Worm (Caenorhabditis elegans) whole organism, young adult: ENCODE data around the gene F49E10.4.

ENCODE experiments used
- B0019.2 ChIP-seq: fragments of 200-800 bp; sonication (Bioruptor generic); conservative IDR thresholded peaks from 2 replicates; pipeline ENCODE4 v1.3.6; 2022; ENCODE audit warnings: missing genetic modification reagents, missing genetic modification characterization, missing compliant biosample characterization
- F23B12.7 ChIP-seq: sonication (generic microtip); optimal IDR thresholded peaks from 2 replicates; lab custom pipeline; 2017; ENCODE audit warnings: missing genetic modification characterization, mild to moderate bottlenecking, missing compliant biosample characterization, antibody characterized with exemption, moderate library complexity; ENCODE audit not compliant: insufficient read depth
- F39B2.1 ChIP-seq: fragments of 200-800 bp; sonication (Bioruptor generic); IDR thresholded peaks from 2 replicates; pipeline ENCODE4 v1.3.6; 2022; ENCODE audit warnings: missing genetic modification reagents, missing genetic modification characterization, missing compliant biosample characterization
- F57C9.4 ChIP-seq: sonication (generic microtip); optimal IDR thresholded peaks from 2 replicates; lab custom pipeline; 2017; ENCODE audit warnings: mild to moderate bottlenecking, missing genetic modification characterization, missing compliant biosample characterization
- K11D2.4 ChIP-seq: fragments of 200-800 bp; sonication (Bioruptor generic); IDR thresholded peaks from 2 replicates; pipeline ENCODE4 v1.3.6; 2022; ENCODE audit warnings: missing genetic modification reagents, missing genetic modification characterization, missing compliant biosample characterization
- Y53G8AR.9 ChIP-seq: fragments of 200-800 bp; sonication (Bioruptor generic); conservative IDR thresholded peaks from 2 replicates; pipeline ENCODE4 v1.3.6; 2022; ENCODE audit warnings: missing genetic modification reagents, missing genetic modification characterization, missing compliant biosample characterization
- aptf-2 ChIP-seq: fragments of 200-800 bp; sonication (Bioruptor generic); conservative IDR thresholded peaks from 2 replicates; pipeline ENCODE4 v1.3.6; 2022; ENCODE audit warnings: missing genetic modification reagents, missing genetic modification characterization, missing compliant biosample characterization
- aptf-3 ChIP-seq: fragments of 200-800 bp; sonication (Bioruptor generic); IDR thresholded peaks from 2 replicates; pipeline ENCODE4 v1.3.6; 2022; ENCODE audit warnings: missing genetic modification characterization, missing compliant biosample characterization
- atf-7 ChIP-seq: sonication (generic microtip); optimal IDR thresholded peaks from 2 replicates; lab custom pipeline; 2017; ENCODE audit warnings: mild to moderate bottlenecking, missing genetic modification characterization, missing compliant biosample characterization
- athp-1 ChIP-seq: sonication (generic microtip); optimal IDR thresholded peaks from 2 replicates; lab custom pipeline; 2017; ENCODE audit warnings: mild to moderate bottlenecking, missing genetic modification characterization, missing compliant biosample characterization
- attf-5 ChIP-seq: fragments of 200-800 bp; sonication (Bioruptor generic); optimal IDR thresholded peaks from 2 replicates; lab custom pipeline; 2018; ENCODE audit warnings: mild to moderate bottlenecking, missing genetic modification characterization, missing compliant biosample characterization
- attf-6 ChIP-seq: fragments of 200-800 bp; sonication (Bioruptor generic); IDR thresholded peaks from 2 replicates; pipeline ENCODE4 v1.3.6; 2022; ENCODE audit warnings: missing genetic modification reagents, missing genetic modification characterization, missing compliant biosample characterization
- bed-1 ChIP-seq: fragments of 200-800 bp; sonication (Bioruptor generic); IDR thresholded peaks from 2 replicates; pipeline ENCODE4 v1.3.6; 2022; ENCODE audit warnings: missing genetic modification reagents, missing genetic modification characterization, missing compliant biosample characterization
- bed-2 ChIP-seq: fragments of 200-800 bp; sonication (Bioruptor generic); IDR thresholded peaks from 2 replicates; pipeline ENCODE4 v1.3.6; 2022; ENCODE audit warnings: missing genetic modification reagents, missing genetic modification characterization, missing compliant biosample characterization
- cebp-1 ChIP-seq, 2 experiments: fragments of 200-800 bp in 1 of 2; sonication (Bioruptor generic) in 1 of 2; sonication (generic microtip) in 1 of 2; IDR thresholded peaks in 1 of 2; optimal IDR thresholded peaks in 1 of 2; 2 replicates each; pipeline versions ENCODE4 v1.3.6 to Lab custom; 2017 to 2022; ENCODE audit warnings: missing compliant biosample characterization in 2 of 2, missing genetic modification characterization in 2 of 2, mild to moderate bottlenecking in 1 of 2, missing genetic modification reagents in 1 of 2, moderate library complexity in 1 of 2
- cebp-2 ChIP-seq: fragments of 200-800 bp; sonication (Bioruptor generic); IDR thresholded peaks from 2 replicates; pipeline ENCODE4 v1.3.6; 2022; ENCODE audit warnings: missing genetic modification characterization, missing compliant biosample characterization
- ceh-40 ChIP-seq: fragments of 200-800 bp; sonication (Bioruptor generic); IDR thresholded peaks from 2 replicates; pipeline ENCODE4 v1.3.6; 2022; ENCODE audit warnings: missing genetic modification characterization, missing compliant biosample characterization
- ceh-91 ChIP-seq: fragments of 200-800 bp; sonication (Bioruptor generic); IDR thresholded peaks from 2 replicates; pipeline ENCODE4 v1.3.6; 2022; ENCODE audit warnings: missing genetic modification reagents, missing genetic modification characterization, missing compliant biosample characterization
- ekl-4 ChIP-seq: fragments of 200-800 bp; sonication (Bioruptor generic); IDR thresholded peaks from 2 replicates; pipeline ENCODE4 v1.3.6; 2022; ENCODE audit warnings: missing genetic modification reagents, missing genetic modification characterization, missing compliant biosample characterization
- him-1 ChIP-seq: sonication (generic microtip); optimal IDR thresholded peaks from 2 replicates; lab custom pipeline; 2016; ENCODE audit warnings: missing genotype, missing genetic modification reagents, missing genetic modification characterization, missing compliant biosample characterization
- hlh-12 ChIP-seq: sonication (generic microtip); optimal IDR thresholded peaks from 2 replicates; lab custom pipeline; 2016; ENCODE audit warnings: missing genetic modification characterization, missing compliant biosample characterization
- hmg-1.2 ChIP-seq: fragments of 200-800 bp; sonication (Bioruptor generic); IDR thresholded peaks from 2 replicates; pipeline ENCODE4 v1.3.6; 2022; ENCODE audit warnings: missing genetic modification reagents, missing genetic modification characterization, missing compliant biosample characterization
- let-526 ChIP-seq: fragments of 200-800 bp; sonication (Bioruptor generic); IDR thresholded peaks from 2 replicates; pipeline ENCODE4 v1.3.6; 2022; ENCODE audit warnings: missing genetic modification reagents, missing genetic modification characterization, missing compliant biosample characterization
- lin-40 ChIP-seq: sonication (generic microtip); optimal IDR thresholded peaks from 2 replicates; lab custom pipeline; 2016; ENCODE audit warnings: missing genetic modification characterization, mild to moderate bottlenecking, missing compliant biosample characterization, missing genotype, missing genetic modification reagents
- lsl-1 ChIP-seq: fragments of 200-800 bp; sonication (Bioruptor generic); optimal IDR thresholded peaks from 2 replicates; lab custom pipeline; 2018; ENCODE audit warnings: mild to moderate bottlenecking, missing genetic modification characterization, moderate library complexity, missing compliant biosample characterization
- madf-10 ChIP-seq: sonication (generic microtip); optimal IDR thresholded peaks from 2 replicates; lab custom pipeline; 2016; ENCODE audit warnings: mild to moderate bottlenecking, missing genetic modification characterization, missing compliant biosample characterization
- madf-3 ChIP-seq: fragments of 200-800 bp; sonication (Bioruptor generic); IDR thresholded peaks from 2 replicates; pipeline ENCODE4 v1.3.6; 2022; ENCODE audit warnings: missing genetic modification reagents, missing genetic modification characterization, missing compliant biosample characterization
- madf-6 ChIP-seq: fragments of 200-800 bp; sonication (Bioruptor generic); IDR thresholded peaks from 2 replicates; pipeline ENCODE4 v1.3.6; 2022; ENCODE audit warnings: missing genetic modification reagents, missing genetic modification characterization, missing compliant biosample characterization
- mel-28 ChIP-seq: sonication (generic microtip); optimal IDR thresholded peaks from 2 replicates; lab custom pipeline; 2016; ENCODE audit warnings: borderline replicate concordance, mild to moderate bottlenecking, missing genetic modification characterization, missing compliant biosample characterization
- nfya-2 ChIP-seq: fragments of 200-800 bp; sonication (Bioruptor generic); IDR thresholded peaks from 2 replicates; pipeline ENCODE4 v1.3.6; 2022; ENCODE audit warnings: missing genetic modification reagents, missing genetic modification characterization, missing compliant biosample characterization
- nfyb-1 ChIP-seq: fragments of 200-800 bp; sonication (Bioruptor generic); IDR thresholded peaks from 2 replicates; pipeline ENCODE4 v1.3.6; 2022; ENCODE audit warnings: missing genetic modification reagents, missing genetic modification characterization, missing compliant biosample characterization
- snpc-1.1 ChIP-seq: sonication (generic microtip); optimal IDR thresholded peaks from 2 replicates; lab custom pipeline; 2017; ENCODE audit warnings: missing genetic modification characterization, mild to moderate bottlenecking, missing compliant biosample characterization, antibody characterized with exemption, moderate library complexity, missing genotype, missing genetic modification reagents; ENCODE audit not compliant: insufficient read depth
- tbx-9 ChIP-seq: sonication (generic microtip); optimal IDR thresholded peaks from 2 replicates; lab custom pipeline; 2016; ENCODE audit warnings: borderline replicate concordance, missing genetic modification characterization, inconsistent platforms, missing compliant biosample characterization

The F49E10.4 gene

DNA sequence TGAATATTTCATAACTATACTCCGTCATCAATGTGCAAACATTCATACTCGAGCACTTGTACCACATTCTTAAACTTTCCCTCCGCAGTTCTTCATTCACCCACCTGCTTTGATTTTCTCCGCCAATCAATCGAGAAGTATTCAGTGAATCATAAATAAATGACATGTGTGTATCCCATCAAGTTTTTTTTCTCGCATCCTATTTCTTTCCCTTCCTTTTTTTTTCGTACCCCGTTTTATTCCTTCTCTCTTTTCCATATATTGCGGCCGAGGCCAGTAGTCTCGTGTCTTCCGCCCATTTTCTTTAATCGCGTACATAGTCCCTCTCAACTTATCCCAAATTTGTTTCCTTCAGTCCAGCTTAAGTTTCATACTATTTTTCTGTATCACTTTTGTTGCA lies 27.0 kb upstream of the F49E10.4 start, which contains the start of gene atat-2:
TSS of gene atat-2 (plus strand) at position 398 of the 400 bp plus-strand sequence.
- TF ChIP-seq cebp-1 (GFP tag; IDR thresholded peaks at IDR 0.05; lab: Robert Waterston, UW): no peak
- peak; percentile 4 for TF ChIP-seq cebp-1 (tag; optimal IDR thresholded peaks at IDR 0.05; lab: Kevin White, UChicago)
- no peak for TF ChIP-seq madf-3 (GFP tag; lab: Robert Waterston, UW)

DNA sequence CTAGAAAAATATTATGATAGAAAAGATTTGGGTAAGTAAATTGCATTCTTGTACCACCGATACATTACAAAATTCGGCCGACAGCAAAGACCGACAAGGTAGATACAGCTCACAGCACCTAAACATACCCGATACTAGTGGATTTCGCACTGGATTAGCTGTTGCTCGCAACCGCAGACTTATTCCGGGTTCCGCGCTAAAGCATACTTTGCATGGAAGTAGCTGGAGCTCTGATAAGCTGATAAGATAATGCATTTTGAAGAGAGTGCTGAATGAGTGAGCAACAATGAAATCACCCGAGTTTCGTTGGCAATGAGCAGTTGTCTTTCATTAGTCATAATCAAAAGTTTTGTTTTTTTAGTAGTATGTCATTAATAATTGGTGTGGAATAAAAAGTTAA lies 25.2 kb upstream of the F49E10.4 start:
- TF ChIP-seq athp-1 (tag; lab: Kevin White, UChicago) (no peak), attf-5 (GFP tag; lab: Kevin White, UChicago) (no peak), mel-28 (tag; lab: Kevin White, UChicago) (no peak), nfyb-1 (GFP tag; lab: Robert Waterston, UW) (no peak)

DNA sequence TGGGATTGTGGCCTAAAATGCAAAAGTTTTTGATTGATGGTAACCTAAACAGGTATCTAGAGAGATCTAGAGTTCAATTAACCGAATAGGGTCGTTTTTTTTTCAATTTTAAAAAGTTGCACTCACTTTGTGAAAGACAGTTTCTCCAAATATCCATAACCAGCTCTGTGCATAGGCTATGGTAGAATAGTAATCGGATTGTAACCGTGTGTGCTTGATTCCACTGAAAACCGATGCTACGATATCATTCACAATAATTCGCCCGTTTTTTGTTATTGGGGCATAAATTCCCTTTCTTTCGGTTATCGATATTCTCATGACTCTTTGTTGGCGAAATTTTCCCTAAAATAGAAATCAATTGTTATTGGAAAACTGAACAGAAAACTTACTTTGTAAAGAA lies 23.6 kb upstream of the F49E10.4 start:
- TF ChIP-seq bed-2 (GFP tag; lab: Robert Waterston, UW) (no peak), athp-1 (tag; lab: Kevin White, UChicago) (no peak), hlh-12 (tag; lab: Kevin White, UChicago) (no peak), lsl-1 (no peak), Y53G8AR.9 (GFP tag; lab: Robert Waterston, UW) (no peak), lin-40 (tag; lab: Kevin White, UChicago) (no peak)

DNA sequence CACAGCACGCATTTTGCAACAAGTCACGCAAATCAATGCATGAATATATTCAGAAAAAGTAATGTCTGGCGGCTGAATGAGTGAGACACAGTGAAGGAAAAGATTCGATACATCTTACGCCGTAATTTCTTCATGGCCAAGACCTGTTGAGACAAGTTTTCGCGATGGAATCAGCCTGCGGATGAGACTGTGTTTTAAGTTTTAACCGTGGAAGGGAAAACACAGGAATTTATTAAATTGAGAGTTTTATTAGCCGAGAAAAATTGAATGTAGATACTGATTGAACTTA lies 21.6 kb upstream of the F49E10.4 start, which contains the start of gene hog-1:
TSS of gene hog-1 (minus strand) at position 101 of the 289 bp plus-strand sequence.
- TF ChIP-seq madf-10 (tag; lab: Kevin White, UChicago) (no peak), ceh-40 (GFP tag; lab: Robert Waterston, UW) (no peak)

DNA sequence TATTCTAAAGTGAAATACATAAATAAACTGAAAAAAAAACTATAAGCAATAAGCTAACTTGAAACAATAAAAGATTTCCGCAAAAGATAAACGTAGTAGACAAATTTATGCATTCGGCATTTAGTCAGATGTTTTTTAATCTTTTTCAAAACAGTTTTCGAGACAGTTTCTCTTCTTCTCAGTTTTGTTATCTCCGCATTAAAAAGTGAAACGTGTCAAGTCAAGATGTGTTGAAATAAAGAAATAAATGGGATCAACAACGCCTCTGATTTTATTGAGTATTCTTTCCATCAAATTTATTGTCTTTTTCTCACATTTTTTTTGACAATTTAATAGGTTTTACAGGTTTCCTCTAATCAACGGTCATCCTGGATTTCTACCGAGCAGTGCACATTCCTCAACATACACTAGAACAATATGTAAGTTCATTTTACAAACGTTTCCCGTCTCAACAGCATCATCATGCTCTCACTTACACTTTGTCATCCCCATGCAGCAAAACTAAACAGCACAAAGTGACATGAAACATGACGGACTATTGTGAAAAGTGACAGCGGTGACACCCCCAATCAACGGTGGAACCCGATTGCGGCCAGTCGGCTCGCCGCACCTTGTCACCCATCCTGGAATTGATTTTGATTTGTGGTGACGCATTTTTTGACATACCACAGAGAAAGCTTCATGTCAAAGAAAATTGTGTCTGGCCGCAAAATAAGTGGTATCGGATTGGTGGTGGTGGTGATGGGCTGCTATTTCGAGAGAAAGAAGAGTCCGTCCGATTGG lies 21.0 kb upstream of the F49E10.4 start:
- TF ChIP-seq bed-1 (GFP tag; lab: Robert Waterston, UW) (no peak), snpc-1.1 (no peak), atf-7 (tag; lab: Kevin White, UChicago) (no peak), B0019.2 (GFP tag; lab: Robert Waterston, UW) (no peak), ekl-4 (GFP tag; lab: Robert Waterston, UW) (no peak), F57C9.4 (tag; lab: Kevin White, UChicago) (no peak), madf-6 (GFP tag; lab: Robert Waterston, UW) (no peak), aptf-3 (GFP tag; lab: Robert Waterston, UW) (no peak), him-1 (tag; lab: Kevin White, UChicago) (no peak), K11D2.4 (GFP tag; lab: Robert Waterston, UW) (no peak), hmg-1.2 (GFP tag; lab: Robert Waterston, UW) (no peak), nfya-2 (GFP tag; lab: Robert Waterston, UW) (no peak), ceh-91 (GFP tag; lab: Robert Waterston, UW) (no peak), tbx-9 (tag; lab: Kevin White, UChicago) (no peak), attf-6 (no peak), let-526 (GFP tag; lab: Robert Waterston, UW) (no peak), cebp-2 (GFP tag; lab: Robert Waterston, UW) (no peak), aptf-2 (no peak), F23B12.7 (tag; lab: Kevin White, UChicago) (no peak), F39B2.1 (GFP tag; lab: Robert Waterston, UW) (no peak)
